Fruit fly (Drosophila melanogaster): ENCODE measurements around the gene CG9123.

DNA sequence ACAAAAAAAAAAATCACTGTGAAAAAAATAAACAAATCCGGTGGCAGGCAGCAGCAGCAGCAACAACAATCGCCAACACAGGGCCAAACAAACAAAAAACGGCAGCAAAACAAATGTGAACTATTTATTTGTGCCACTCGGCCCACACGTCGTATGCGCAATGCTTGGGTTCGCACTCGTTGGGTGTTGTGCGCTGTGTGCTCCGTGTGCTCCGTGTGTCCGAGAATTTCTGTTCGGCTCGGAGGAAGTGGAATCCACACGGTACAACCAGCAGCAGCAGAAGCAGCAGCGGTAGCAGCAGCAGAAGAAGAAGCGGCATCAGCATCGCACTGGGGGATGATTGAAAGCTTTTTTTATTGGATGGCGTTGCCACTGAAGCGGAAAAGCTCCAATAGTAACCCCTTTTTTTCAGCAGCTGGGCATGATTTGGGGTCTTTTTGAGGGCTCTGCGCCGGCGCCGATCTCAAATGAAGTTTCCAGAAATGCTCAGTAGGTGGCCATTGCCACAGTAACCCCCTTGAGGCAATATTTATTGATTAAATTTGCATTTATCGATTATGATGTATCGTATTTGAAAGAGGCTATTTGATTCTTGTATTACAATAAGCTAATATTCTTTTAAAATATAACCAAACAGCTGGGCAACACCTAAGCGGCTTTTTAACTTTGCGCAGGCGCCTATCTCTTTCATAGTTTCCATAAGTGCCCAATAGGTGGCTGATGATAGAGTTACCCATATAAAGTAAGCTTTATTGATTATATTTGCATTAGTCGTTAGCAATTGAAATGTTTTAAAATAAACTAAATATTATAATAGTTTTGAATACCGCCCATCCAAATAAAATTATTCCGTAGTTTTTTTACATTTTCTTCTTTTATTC is 43.5 kb upstream of the CG9123 start, which contains the start of gene CG9164:
- no peak for TF ChIP-seq dpn (GFP tag; optimal IDR thresholded peaks at IDR 0.05)
- TF ChIP-seq fru (optimal IDR thresholded peaks at IDR 0.05) = no peak
- TF ChIP-seq wdn (GFP tag; IDR thresholded peaks at IDR 0.05) = no peak
- no peak for TF ChIP-seq jing (GFP tag; optimal IDR thresholded peaks at IDR 0.05)
- no peak for TF ChIP-seq CG13775 (GFP tag; optimal IDR thresholded peaks at IDR 0.05)
- TF ChIP-seq Fer3 (tag; optimal IDR thresholded peaks at IDR 0.05) = no peak
- TF ChIP-seq Stat92E (GFP tag; optimal IDR thresholded peaks at IDR 0.05) = no peak
- no peak for TF ChIP-seq gcm (GFP tag; optimal IDR thresholded peaks at IDR 0.05)
- TF ChIP-seq ttk (GFP tag; IDR thresholded peaks at IDR 0.05) = no peak

Measured in whole organism, embryonic.